Worm (Caenorhabditis elegans) whole organism, L3 larva: Measurements from ENCODE around the gene R12C12.9.

Experiments
- R02D3.7 ChIP-seq: fragments of 150-350 bp; optimal IDR thresholded peaks from 2 replicates; lab custom pipeline; 2014; ENCODE audit warnings: missing biosample characterization, missing genetic modification characterization
- ZK546.5 ChIP-seq: sonication (generic microtip); optimal IDR thresholded peaks from 2 replicates; lab custom pipeline; 2017; ENCODE audit warnings: missing biosample characterization, missing genetic modification characterization
- aly-2 ChIP-seq: fragments of 150-350 bp; optimal IDR thresholded peaks from 2 replicates; lab custom pipeline; 2014; ENCODE audit warnings: missing biosample characterization, missing genetic modification characterization
- ama-1 ChIP-seq: fragments of 150-350 bp; optimal IDR thresholded peaks from 2 replicates; lab custom pipeline; 2018
- ceh-16 ChIP-seq: sonication (generic microtip); optimal IDR thresholded peaks from 2 replicates; lab custom pipeline; 2017; ENCODE audit warnings: missing biosample characterization, missing genetic modification characterization
- ceh-28 ChIP-seq: fragments of 150-350 bp; optimal IDR thresholded peaks from 2 replicates; lab custom pipeline; 2014; ENCODE audit warnings: missing biosample characterization, missing genetic modification reagents, missing genetic modification characterization
- ceh-82 ChIP-seq: fragments of 150-350 bp; optimal IDR thresholded peaks from 2 replicates; lab custom pipeline; 2014; ENCODE audit warnings: missing biosample characterization, missing genetic modification characterization
- ceh-9 ChIP-seq: sonication (generic microtip); optimal IDR thresholded peaks from 2 replicates; lab custom pipeline; 2018; ENCODE audit warnings: missing biosample characterization, missing genetic modification characterization
- daf-12 ChIP-seq: fragments of 150-350 bp; optimal IDR thresholded peaks from 2 replicates; lab custom pipeline; 2014; ENCODE audit warnings: missing biosample characterization, missing genetic modification reagents, missing genetic modification characterization
- egl-27 ChIP-seq: sonication (generic microtip); optimal IDR thresholded peaks from 4 replicates; lab custom pipeline; 2017; ENCODE audit warnings: missing biosample characterization, missing genetic modification reagents, missing genetic modification characterization
- egl-5 ChIP-seq: fragments of 150-350 bp; optimal IDR thresholded peaks from 2 replicates; lab custom pipeline; 2017; ENCODE audit warnings: missing biosample characterization, missing genetic modification reagents, missing genetic modification characterization, inconsistent platforms
- elt-1 ChIP-seq: fragments of 150-350 bp; optimal IDR thresholded peaks from 2 replicates; lab custom pipeline; 2014; ENCODE audit warnings: missing biosample characterization, missing genetic modification characterization
- elt-2 ChIP-seq: sonication (generic microtip); optimal IDR thresholded peaks from 2 replicates; lab custom pipeline; 2016; ENCODE audit warnings: missing genetic modification reagents, mild to moderate bottlenecking, missing genetic modification characterization, missing compliant biosample characterization
- elt-3 ChIP-seq, 3 experiments: fragments of 150-350 bp in 1 of 3; sonication (generic microtip) in 2 of 3; optimal IDR thresholded peaks; 2 replicates in 2 of 3; 4 replicates in 1 of 3; lab custom pipeline; 2014 to 2017; ENCODE audit warnings: missing biosample characterization in 3 of 3, missing genetic modification characterization in 3 of 3
- eor-1 ChIP-seq, 2 experiments: fragments of 150-350 bp; optimal IDR thresholded peaks; 2 replicates each; lab custom pipeline; 2014 to 2018; ENCODE audit warnings: missing biosample characterization in 2 of 2, missing genetic modification characterization in 2 of 2
- fkh-10 ChIP-seq: sonication (generic microtip); optimal IDR thresholded peaks from 2 replicates; lab custom pipeline; 2017; ENCODE audit warnings: missing biosample characterization, missing genetic modification reagents, missing genetic modification characterization
- fkh-2 ChIP-seq: fragments of 150-350 bp; optimal IDR thresholded peaks from 2 replicates; lab custom pipeline; 2014; ENCODE audit warnings: missing biosample characterization, missing genetic modification reagents, missing genetic modification characterization
- fos-1 ChIP-seq: fragments of 150-350 bp; optimal IDR thresholded peaks from 2 replicates; lab custom pipeline; 2014; ENCODE audit warnings: missing biosample characterization, missing genetic modification characterization
- hmg-11 ChIP-seq: sonication (generic microtip); optimal IDR thresholded peaks from 2 replicates; lab custom pipeline; 2016; ENCODE audit warnings: missing genetic modification characterization, missing compliant biosample characterization
- jun-1 ChIP-seq: fragments of 150-350 bp; optimal IDR thresholded peaks from 2 replicates; lab custom pipeline; 2014; ENCODE audit warnings: missing biosample characterization, missing genetic modification reagents, missing genetic modification characterization
- lin-15B ChIP-seq: fragments of 150-350 bp; optimal IDR thresholded peaks from 2 replicates; lab custom pipeline; 2014; ENCODE audit warnings: missing biosample characterization, missing genetic modification characterization
- lin-39 ChIP-seq: fragments of 150-350 bp; optimal IDR thresholded peaks from 2 replicates; lab custom pipeline; 2018; ENCODE audit warnings: missing biosample characterization, missing genetic modification reagents, missing genetic modification characterization
- lsy-12 ChIP-seq: sonication (generic microtip); optimal IDR thresholded peaks from 2 replicates; lab custom pipeline; 2016; ENCODE audit warnings: mild to moderate bottlenecking, missing genetic modification characterization, missing compliant biosample characterization
- mdl-1 ChIP-seq: fragments of 150-350 bp; optimal IDR thresholded peaks from 2 replicates; lab custom pipeline; 2014; ENCODE audit warnings: missing biosample characterization, missing genetic modification characterization
- mml-1 ChIP-seq: fragments of 150-350 bp; sonication (generic microtip); optimal IDR thresholded peaks from 3 replicates; lab custom pipeline; 2014; ENCODE audit warnings: missing biosample characterization, missing genetic modification characterization
- nfya-1 ChIP-seq: sonication (generic microtip); optimal IDR thresholded peaks from 2 replicates; lab custom pipeline; 2017; ENCODE audit warnings: missing genetic modification characterization, mild to moderate bottlenecking, missing compliant biosample characterization, antibody characterized with exemption, moderate library complexity; ENCODE audit not compliant: insufficient read depth
- nhr-11 ChIP-seq: fragments of 150-350 bp; optimal IDR thresholded peaks from 2 replicates; lab custom pipeline; 2014; ENCODE audit warnings: missing biosample characterization, missing genetic modification characterization
- nhr-12 ChIP-seq: fragments of 150-350 bp; optimal IDR thresholded peaks from 2 replicates; lab custom pipeline; 2014; ENCODE audit warnings: missing biosample characterization, missing genetic modification characterization
- nhr-23 ChIP-seq: fragments of 150-350 bp; optimal IDR thresholded peaks from 2 replicates; lab custom pipeline; 2014; ENCODE audit warnings: missing biosample characterization, missing genetic modification reagents, missing genetic modification characterization
- nhr-237 ChIP-seq: fragments of 150-350 bp; optimal IDR thresholded peaks from 2 replicates; lab custom pipeline; 2014; ENCODE audit warnings: missing biosample characterization, missing genetic modification characterization
- nhr-25 ChIP-seq: sonication (generic microtip); optimal IDR thresholded peaks from 2 replicates; lab custom pipeline; 2017; ENCODE audit warnings: missing biosample characterization, missing genetic modification characterization
- nhr-28 ChIP-seq: fragments of 150-350 bp; optimal IDR thresholded peaks from 2 replicates; lab custom pipeline; 2014; ENCODE audit warnings: missing biosample characterization, missing genetic modification characterization
- nhr-43 ChIP-seq: sonication (generic microtip); optimal IDR thresholded peaks from 2 replicates; lab custom pipeline; 2016; ENCODE audit warnings: mild to moderate bottlenecking, missing genetic modification characterization, missing compliant biosample characterization; ENCODE audit not compliant: poor library complexity, severe bottlenecking
- nhr-67 ChIP-seq: fragments of 150-350 bp; optimal IDR thresholded peaks from 2 replicates; lab custom pipeline; 2014; ENCODE audit warnings: missing biosample characterization, missing genetic modification characterization
- nhr-76 ChIP-seq: fragments of 150-350 bp; sonication (generic microtip); optimal IDR thresholded peaks from 5 replicates; lab custom pipeline; 2014; ENCODE audit warnings: missing biosample characterization, missing genetic modification characterization
- nhr-77 ChIP-seq: fragments of 150-350 bp; optimal IDR thresholded peaks from 2 replicates; lab custom pipeline; 2014; ENCODE audit warnings: missing biosample characterization, missing genetic modification characterization
- pha-4 ChIP-seq: fragments of 150-350 bp; optimal IDR thresholded peaks from 2 replicates; lab custom pipeline; 2014; ENCODE audit warnings: missing biosample characterization, missing genetic modification reagents, missing genetic modification characterization
- pqm-1 ChIP-seq: fragments of 150-350 bp; optimal IDR thresholded peaks from 2 replicates; lab custom pipeline; 2017; ENCODE audit warnings: missing biosample characterization, missing genetic modification characterization, inconsistent platforms
- sea-2 ChIP-seq: fragments of 150-350 bp; sonication (generic microtip); optimal IDR thresholded peaks from 4 replicates; lab custom pipeline; 2014; ENCODE audit warnings: missing biosample characterization, missing genetic modification reagents, missing genetic modification characterization
- skn-1 ChIP-seq: fragments of 150-350 bp; optimal IDR thresholded peaks from 2 replicates; lab custom pipeline; 2014; ENCODE audit warnings: missing biosample characterization, missing genetic modification characterization
- snpc-4 ChIP-seq: fragments of 150-350 bp; optimal IDR thresholded peaks from 2 replicates; lab custom pipeline; 2014; ENCODE audit warnings: missing biosample characterization, missing genetic modification characterization
- tbx-2 ChIP-seq: sonication (generic microtip); optimal IDR thresholded peaks from 2 replicates; lab custom pipeline; 2016; ENCODE audit warnings: mild to moderate bottlenecking, missing genetic modification characterization, missing compliant biosample characterization
- unc-39 ChIP-seq: sonication (generic microtip); optimal IDR thresholded peaks from 4 replicates; lab custom pipeline; 2017; ENCODE audit warnings: missing biosample characterization, missing genetic modification characterization
- unc-62 ChIP-seq: fragments of 150-350 bp; sonication (generic microtip); optimal IDR thresholded peaks from 4 replicates; lab custom pipeline; 2014; ENCODE audit warnings: missing biosample characterization, missing genetic modification reagents, missing genetic modification characterization
- zag-1 ChIP-seq: fragments of 150-350 bp; optimal IDR thresholded peaks from 2 replicates; lab custom pipeline; 2014; ENCODE audit warnings: missing biosample characterization, missing genetic modification characterization
- ztf-11 ChIP-seq: fragments of 150-350 bp; optimal IDR thresholded peaks from 2 replicates; lab custom pipeline; 2014; ENCODE audit warnings: missing biosample characterization, missing genetic modification characterization
- ztf-4 ChIP-seq: fragments of 150-350 bp; optimal IDR thresholded peaks from 2 replicates; lab custom pipeline; 2014; ENCODE audit warnings: missing biosample characterization, missing genetic modification characterization

The R12C12.9 gene

DNA sequence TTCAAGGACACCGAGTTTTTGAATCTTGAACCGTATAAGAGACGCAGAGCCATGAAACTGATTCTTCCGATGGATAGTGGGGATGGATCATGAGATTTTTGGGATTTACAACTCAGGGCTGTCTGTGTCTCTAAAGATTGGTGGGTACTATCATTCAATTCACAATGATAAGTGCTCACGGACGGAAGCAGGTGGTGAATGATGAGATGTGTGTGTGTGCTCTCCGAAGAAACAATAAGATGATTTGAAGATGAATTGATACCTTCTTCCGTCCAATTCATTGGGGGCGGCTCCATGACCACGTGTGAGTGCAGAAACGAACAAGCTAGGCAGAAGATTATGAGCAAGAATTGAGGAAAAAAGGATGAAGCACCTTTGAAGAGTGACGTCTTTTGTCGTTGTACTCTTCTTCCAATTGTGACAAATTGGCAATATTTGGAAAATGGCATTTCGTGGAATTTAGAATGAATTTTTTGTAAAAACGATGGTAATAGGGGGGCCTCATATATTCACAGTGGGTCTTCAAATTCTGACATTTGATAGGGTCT lies 3.9 kb upstream of the R12C12.9 start:
- TF ChIP-seq nhr-11 (tag; lab: Kevin White, UChicago) (peak; percentile 35), pqm-1 (no peak), lin-39 (tag; lab: Kevin White, UChicago) (peak; percentile 36), egl-5 (tag; lab: Kevin White, UChicago) (peak; percentile 35), nhr-25 (tag; lab: Kevin White, UChicago) (no peak), nfya-1 (tag; lab: Kevin White, UChicago) (peak; percentile 22)

DNA sequence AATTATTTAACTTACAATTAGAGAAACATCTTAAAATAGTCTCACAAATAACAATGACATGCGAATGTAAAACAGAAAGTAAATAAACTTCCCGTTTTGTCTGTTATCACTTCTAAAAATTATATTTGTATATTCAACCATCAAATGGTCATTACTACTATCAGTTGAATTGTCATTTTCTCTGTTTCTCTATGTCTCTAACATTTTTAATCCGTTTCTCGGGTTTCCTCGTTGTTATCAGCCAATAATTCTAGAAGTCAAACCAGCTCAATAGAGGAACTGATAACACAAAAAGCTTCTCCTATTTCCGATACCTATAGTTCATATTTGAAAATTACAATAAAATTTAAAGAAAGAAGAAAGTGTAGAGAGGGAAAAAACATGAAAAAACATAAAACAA lies 1.9 kb upstream of the R12C12.9 start:
- TF ChIP-seq nhr-237 (no peak), nhr-43 (no peak), unc-62 (no peak), ama-1 (lab: Kevin White, UChicago) (no peak), nhr-67 (tag; lab: Kevin White, UChicago) (no peak), mdl-1 (no peak), daf-12 (tag; lab: Kevin White, UChicago) (no peak), jun-1 (tag; lab: Kevin White, UChicago) (peak; percentile 92), unc-39 (tag; lab: Kevin White, UChicago) (no peak), pqm-1 (peak; percentile 100), aly-2 (no peak), ceh-9 (tag; lab: Kevin White, UChicago) (no peak), hmg-11 (no peak), eor-1 (tag; optimal IDR thresholded peaks at IDR 0.05; lab: Kevin White, UChicago) (no peak), ztf-11 (tag; lab: Kevin White, UChicago) (no peak), lsy-12 (tag; lab: Kevin White, UChicago) (no peak), nhr-12 (tag; lab: Kevin White, UChicago) (no peak), fos-1 (tag; lab: Kevin White, UChicago) (no peak), egl-5 (tag; lab: Kevin White, UChicago) (no peak), ztf-4 (tag; lab: Kevin White, UChicago) (no peak), ceh-82 (tag; lab: Kevin White, UChicago) (no peak), mml-1 (tag; lab: Kevin White, UChicago) (no peak), nhr-77 (no peak), elt-1 (no peak), zag-1 (tag; lab: Kevin White, UChicago) (no peak), ceh-16 (tag; lab: Kevin White, UChicago) (no peak), elt-2 (tag; lab: Kevin White, UChicago) (peak; percentile 100), nhr-28 (no peak), ceh-28 (peak; percentile 46), skn-1 (tag; lab: Kevin White, UChicago) (peak; percentile 76), lin-15B (tag; lab: Kevin White, UChicago) (no peak), fkh-10 (GFP tag; lab: Kevin White, UChicago) (no peak), nhr-25 (tag; lab: Kevin White, UChicago) (no peak), nhr-23 (tag; lab: Kevin White, UChicago) (no peak), fkh-2 (tag; lab: Kevin White, UChicago) (no peak), nfya-1 (tag; lab: Kevin White, UChicago) (no peak), lin-39 (tag; lab: Kevin White, UChicago) (no peak), pha-4 (tag; lab: Kevin White, UChicago) (peak; percentile 87), nhr-76 (tag; lab: Kevin White, UChicago) (no peak), snpc-4 (tag; lab: Kevin White, UChicago) (no peak), tbx-2 (no peak), sea-2 (no peak), ZK546.5 (tag; lab: Kevin White, UChicago) (no peak), R02D3.7 (tag; lab: Kevin White, UChicago) (no peak), egl-27 (tag; lab: Kevin White, UChicago) (peak; percentile 69), elt-3 (tag; optimal IDR thresholded peaks at IDR 0.05; lab: Kevin White, UChicago) (no peak), nhr-11 (tag; lab: Kevin White, UChicago) (no peak)
